Fruit fly (Drosophila melanogaster) whole organism, embryonic: Measurements from ENCODE around the gene CG31174.

Experiments used
- Adf1 ChIP-seq: fragments of 200-800 bp; sonication (Bioruptor generic); IDR thresholded peaks from 2 replicates; pipeline ENCODE4 v1.3.6; 2022; ENCODE audit warnings: missing biosample characterization, missing genetic modification characterization
- Antp ChIP-seq: fragments of 200-800 bp; sonication (Bioruptor generic); optimal IDR thresholded peaks from 3 replicates; lab custom pipeline; 2016; ENCODE audit warnings: missing biosample characterization, missing genetic modification characterization
- Bteb2 ChIP-seq: fragments of 200-800 bp; sonication (Bioruptor generic); optimal IDR thresholded peaks from 2 replicates; lab custom pipeline; 2016; ENCODE audit warnings: missing biosample characterization, missing genetic modification characterization
- CG10274 ChIP-seq: fragments of 200-800 bp; sonication (Bioruptor generic); optimal IDR thresholded peaks from 3 replicates; lab custom pipeline; 2017; ENCODE audit warnings: missing biosample characterization, mild to moderate bottlenecking, missing genetic modification characterization
- CG11696 ChIP-seq: fragments of 200-800 bp; sonication (Bioruptor generic); IDR thresholded peaks from 2 replicates; pipeline ENCODE4 v1.3.6; 2022; ENCODE audit warnings: missing biosample characterization, missing genetic modification characterization
- CG12299 ChIP-seq: fragments of 200-800 bp; sonication (Bioruptor generic); optimal IDR thresholded peaks from 2 replicates; lab custom pipeline; 2018; ENCODE audit warnings: missing biosample characterization, mild to moderate bottlenecking, missing genetic modification characterization
- CG12942 ChIP-seq: fragments of 200-800 bp; sonication (Bioruptor generic); optimal IDR thresholded peaks from 3 replicates; lab custom pipeline; 2016; ENCODE audit warnings: missing biosample characterization, missing genetic modification characterization
- CG14710 ChIP-seq: fragments of 200-800 bp; sonication (Bioruptor generic); optimal IDR thresholded peaks from 3 replicates; lab custom pipeline; 2019; ENCODE audit warnings: missing biosample characterization, mild to moderate bottlenecking, missing genetic modification characterization, moderate library complexity
- CG15269 ChIP-seq: fragments of 200-800 bp; sonication (Bioruptor generic); optimal IDR thresholded peaks from 2 replicates; lab custom pipeline; 2018; ENCODE audit warnings: missing biosample characterization, mild to moderate bottlenecking, missing genetic modification characterization, moderate library complexity
- CG18262 ChIP-seq: fragments of 200-800 bp; optimal IDR thresholded peaks from 3 replicates; lab custom pipeline; 2019; ENCODE audit warnings: missing biosample characterization, mild to moderate bottlenecking, missing genetic modification characterization, moderate library complexity
- CG2678 ChIP-seq: fragments of 200-800 bp; sonication (Bioruptor generic); optimal IDR thresholded peaks from 3 replicates; lab custom pipeline; 2019; ENCODE audit warnings: missing biosample characterization, mild to moderate bottlenecking, missing genetic modification characterization, moderate library complexity
- CG34224 ChIP-seq: fragments of 200-800 bp; sonication (Bioruptor generic); IDR thresholded peaks from 3 replicates; pipeline ENCODE4 v1.3.6; 2022; ENCODE audit warnings: missing biosample characterization, missing genetic modification characterization; ENCODE audit not compliant: partially characterized antibody
- CG5245 ChIP-seq: fragments of 200-800 bp; sonication (Bioruptor generic); optimal IDR thresholded peaks from 3 replicates; lab custom pipeline; 2016; ENCODE audit warnings: missing biosample characterization, missing genetic modification characterization
- CG6813 ChIP-seq: fragments of 200-800 bp; sonication (Bioruptor generic); optimal IDR thresholded peaks from 2 replicates; lab custom pipeline; 2017; ENCODE audit warnings: missing biosample characterization, missing genetic modification characterization, mild to moderate bottlenecking, moderate library complexity, missing genetic modification reagents
- CG7556 ChIP-seq: fragments of 200-800 bp; sonication (Bioruptor generic); optimal IDR thresholded peaks from 2 replicates; lab custom pipeline; 2017; ENCODE audit warnings: missing biosample characterization, mild to moderate bottlenecking, missing genetic modification characterization
- CG7839 ChIP-seq: fragments of 200-800 bp; sonication (Bioruptor generic); optimal IDR thresholded peaks from 3 replicates; lab custom pipeline; 2018; ENCODE audit warnings: missing biosample characterization, mild to moderate bottlenecking, missing genetic modification characterization, moderate library complexity
- CG8281 ChIP-seq: fragments of 200-800 bp; sonication (Bioruptor generic); optimal IDR thresholded peaks from 2 replicates; lab custom pipeline; 2018; ENCODE audit warnings: missing biosample characterization, mild to moderate bottlenecking, missing genetic modification characterization, moderate library complexity
- CG8765 ChIP-seq: fragments of 200-800 bp; sonication (Bioruptor generic); IDR thresholded peaks from 2 replicates; pipeline ENCODE4 v1.3.6; 2022; ENCODE audit warnings: missing biosample characterization, missing genetic modification characterization
- D19A ChIP-seq: fragments of 200-800 bp; optimal IDR thresholded peaks from 3 replicates; lab custom pipeline; 2019; ENCODE audit warnings: missing biosample characterization, mild to moderate bottlenecking, missing genetic modification characterization, moderate library complexity
- Dip2 ChIP-seq: fragments of 200-800 bp; sonication (Bioruptor generic); IDR thresholded peaks from 2 replicates; pipeline ENCODE4 v1.3.6; 2022; ENCODE audit warnings: missing biosample characterization, missing genetic modification characterization
- Ets65A ChIP-seq: fragments of 200-800 bp; sonication (Bioruptor generic); peaks from one replicate; lab custom pipeline; 2016; ENCODE audit warnings: missing biosample characterization, missing genetic modification characterization
- Fer1 ChIP-seq: fragments of 200-800 bp; sonication (Bioruptor generic); optimal IDR thresholded peaks from 2 replicates; lab custom pipeline; 2017; ENCODE audit warnings: missing biosample characterization, mild to moderate bottlenecking, missing genetic modification characterization
- HHEX ChIP-seq: fragments of 200-800 bp; sonication (Bioruptor generic); optimal IDR thresholded peaks from 3 replicates; lab custom pipeline; 2017; ENCODE audit warnings: missing biosample characterization, mild to moderate bottlenecking, missing genetic modification characterization, missing genetic modification reagents
- HLH4C ChIP-seq: fragments of 200-800 bp; sonication (Bioruptor generic); IDR thresholded peaks from 3 replicates; pipeline ENCODE4 v1.3.6; 2022; ENCODE audit warnings: missing biosample characterization, missing genetic modification characterization; ENCODE audit not compliant: partially characterized antibody
- Hr3 ChIP-seq: fragments of 200-800 bp; sonication (Bioruptor generic); optimal IDR thresholded peaks from 3 replicates; lab custom pipeline; 2016; ENCODE audit warnings: missing biosample characterization, missing genetic modification characterization
- MTF-1 ChIP-seq: fragments of 200-800 bp; sonication (Bioruptor generic); optimal IDR thresholded peaks from 2 replicates; lab custom pipeline; 2018; ENCODE audit warnings: missing biosample characterization, mild to moderate bottlenecking, missing genetic modification characterization, borderline replicate concordance
- Meics ChIP-seq: fragments of 200-800 bp; sonication (Bioruptor generic); optimal IDR thresholded peaks from 2 replicates; lab custom pipeline; 2017; ENCODE audit warnings: missing biosample characterization, mild to moderate bottlenecking, missing genetic modification characterization
- Spps ChIP-seq: fragments of 200-800 bp; sonication (Bioruptor generic); optimal IDR thresholded peaks from 2 replicates; lab custom pipeline; 2018; ENCODE audit warnings: missing biosample characterization, mild to moderate bottlenecking, missing genetic modification characterization
- Sry-δ ChIP-seq: fragments of 200-800 bp; sonication (Bioruptor generic); optimal IDR thresholded peaks from 2 replicates; lab custom pipeline; 2016; ENCODE audit warnings: missing biosample characterization, missing genetic modification characterization
- Ssrp ChIP-seq: fragments of 200-800 bp; sonication (Bioruptor generic); optimal IDR thresholded peaks from 2 replicates; lab custom pipeline; 2018; ENCODE audit warnings: missing biosample characterization, mild to moderate bottlenecking, missing genetic modification characterization, moderate library complexity
- YL-1 ChIP-seq: fragments of 200-800 bp; sonication (Bioruptor generic); optimal IDR thresholded peaks from 3 replicates; lab custom pipeline; 2017; ENCODE audit warnings: missing biosample characterization, mild to moderate bottlenecking, missing genetic modification characterization
- chif ChIP-seq, 2 experiments: fragments of 200-800 bp; sonication (Bioruptor generic); optimal IDR thresholded peaks; 3 replicates each; lab custom pipeline; 2016; ENCODE audit warnings: missing biosample characterization in 2 of 2, missing genetic modification characterization in 2 of 2
- da ChIP-seq: fragments of 200-800 bp; sonication (Bioruptor generic); optimal IDR thresholded peaks from 2 replicates; lab custom pipeline; 2016; ENCODE audit warnings: missing biosample characterization, missing genetic modification characterization
- ewg ChIP-seq: fragments of 200-800 bp; sonication (Bioruptor generic); optimal IDR thresholded peaks from 3 replicates; lab custom pipeline; 2017; ENCODE audit warnings: mild to moderate bottlenecking, missing biosample characterization, missing genetic modification reagents, missing genetic modification characterization
- fd102C ChIP-seq: fragments of 200-800 bp; sonication (Bioruptor generic); optimal IDR thresholded peaks from 2 replicates; lab custom pipeline; 2018; ENCODE audit warnings: missing biosample characterization, mild to moderate bottlenecking, missing genetic modification characterization, moderate library complexity
- fd3F ChIP-seq: fragments of 200-800 bp; sonication (Bioruptor generic); optimal IDR thresholded peaks from 2 replicates; lab custom pipeline; 2018; ENCODE audit warnings: missing biosample characterization, mild to moderate bottlenecking, missing genetic modification characterization, moderate library complexity
- hbn ChIP-seq: fragments of 200-800 bp; sonication (Bioruptor generic); IDR thresholded peaks from 2 replicates; pipeline ENCODE4 v1.3.6; 2022; ENCODE audit warnings: missing biosample characterization, missing genetic modification characterization; ENCODE audit not compliant: partially characterized antibody
- jumu ChIP-seq: fragments of 200-800 bp; sonication (Bioruptor generic); optimal IDR thresholded peaks from 3 replicates; lab custom pipeline; 2016; ENCODE audit warnings: missing biosample characterization, missing genetic modification characterization
- kay ChIP-seq: fragments of 200-800 bp; sonication (Bioruptor generic); optimal IDR thresholded peaks from 2 replicates; lab custom pipeline; 2016; ENCODE audit warnings: missing biosample characterization, missing genetic modification characterization
- ken ChIP-seq: fragments of 200-800 bp; sonication (Bioruptor generic); IDR thresholded peaks from 3 replicates; pipeline ENCODE4 v1.3.6; 2022; ENCODE audit warnings: missing biosample characterization, missing genetic modification characterization
- phol ChIP-seq: fragments of 200-800 bp; sonication (Bioruptor generic); optimal IDR thresholded peaks from 3 replicates; lab custom pipeline; 2018; ENCODE audit warnings: missing biosample characterization, mild to moderate bottlenecking, missing genetic modification characterization, moderate library complexity
- pum ChIP-seq: fragments of 200-800 bp; sonication (Bioruptor generic); optimal IDR thresholded peaks from 2 replicates; lab custom pipeline; 2016; ENCODE audit warnings: missing biosample characterization, missing genetic modification characterization
- salm ChIP-seq: fragments of 200-800 bp; sonication (Bioruptor generic); optimal IDR thresholded peaks from 2 replicates; lab custom pipeline; 2018; ENCODE audit warnings: missing biosample characterization, mild to moderate bottlenecking, missing genetic modification characterization
- schlank ChIP-seq: fragments of 200-800 bp; sonication (Bioruptor generic); optimal IDR thresholded peaks from 2 replicates; lab custom pipeline; 2018; ENCODE audit warnings: missing biosample characterization, mild to moderate bottlenecking, missing genetic modification characterization
- sima ChIP-seq: fragments of 200-800 bp; sonication (Bioruptor generic); optimal IDR thresholded peaks from 2 replicates; lab custom pipeline; 2016; ENCODE audit warnings: missing biosample characterization, missing genetic modification characterization
- vnd ChIP-seq: fragments of 200-800 bp; sonication (Bioruptor generic); IDR thresholded peaks from 3 replicates; pipeline ENCODE4 v1.3.6; 2022; ENCODE audit warnings: missing biosample characterization, missing genetic modification characterization; ENCODE audit not compliant: partially characterized antibody
- wek ChIP-seq: fragments of 200-800 bp; sonication (Bioruptor generic); optimal IDR thresholded peaks from 3 replicates; lab custom pipeline; 2018; ENCODE audit warnings: missing biosample characterization, mild to moderate bottlenecking, missing genetic modification characterization, moderate library complexity
- zfh2 ChIP-seq: fragments of 200-800 bp; sonication (Bioruptor generic); optimal IDR thresholded peaks from 2 replicates; lab custom pipeline; 2016; ENCODE audit warnings: missing biosample characterization, missing genetic modification characterization

Gene CG31174

dm6 chr3R:21853618-21854573 lies 15.4 kb downstream of the CG31174 start (continued):
- TF ChIP-seq MTF-1 (GFP tag; lab: Kevin White, UChicago), result peak; percentile 15
- no peak for TF ChIP-seq jumu (GFP tag; lab: Kevin White, UChicago)
- TF ChIP-seq pum (GFP tag; lab: Kevin White, UChicago), result no peak
- no peak for TF ChIP-seq D19A (tag; lab: Kevin White, UChicago)
- no peak for TF ChIP-seq CG14710
- TF ChIP-seq Meics, result no peak
- TF ChIP-seq Fer1 (GFP tag; lab: Kevin White, UChicago), result peak; percentile 15
- TF ChIP-seq da, result no peak
- TF ChIP-seq vnd, result peak; percentile 26; the same call in 1 of the 3 replicates
- TF ChIP-seq ken (GFP tag; lab: Robert Waterston, UW), result no peak
- TF ChIP-seq schlank (tag; lab: Kevin White, UChicago), result no peak
- TF ChIP-seq salm, result no peak
- peak; percentile 28; the same call in 1 of the 2 replicates for TF ChIP-seq hbn (GFP tag; lab: Robert Waterston, UW)
- no peak for TF ChIP-seq Sry-δ (GFP tag; lab: Kevin White, UChicago)
- TF ChIP-seq CG34224 (GFP tag; lab: Robert Waterston, UW), result peak; percentile 55; the same call in 1 of the 3 replicates
- TF ChIP-seq CG8765 (GFP tag; lab: Robert Waterston, UW), result no peak
- no peak for TF ChIP-seq Dip2 (GFP tag; lab: Robert Waterston, UW)
- peak; percentile 32 for TF ChIP-seq ewg (GFP tag; lab: Kevin White, UChicago)
- TF ChIP-seq CG5245 (GFP tag; lab: Kevin White, UChicago), result no peak
- TF ChIP-seq Adf1 (GFP tag; lab: Robert Waterston, UW), result peak; percentile 45; the same call in 1 of the 2 replicates
- no peak for TF ChIP-seq CG18262
- no peak for TF ChIP-seq fd3F (GFP tag; lab: Kevin White, UChicago)
- TF ChIP-seq CG7556 (GFP tag; lab: Kevin White, UChicago), result no peak
- no peak for TF ChIP-seq Ets65A (GFP tag; lab: Kevin White, UChicago)
- no peak for TF ChIP-seq CG7839
- TF ChIP-seq phol (tag; lab: Kevin White, UChicago), result no peak
- TF ChIP-seq sima (GFP tag; lab: Kevin White, UChicago), result no peak
- TF ChIP-seq fd102C (GFP tag; lab: Kevin White, UChicago), result no peak
- TF ChIP-seq YL-1 (GFP tag; lab: Kevin White, UChicago), result no peak
- TF ChIP-seq CG10274 (GFP tag; lab: Kevin White, UChicago), result no peak
- no peak for TF ChIP-seq CG12942 (GFP tag; lab: Kevin White, UChicago)
- no peak for TF ChIP-seq Bteb2 (GFP tag; lab: Kevin White, UChicago)
- TF ChIP-seq zfh2, result peak; percentile 32
- no peak for TF ChIP-seq CG15269 (tag; lab: Kevin White, UChicago)
- TF ChIP-seq kay (GFP tag; lab: Kevin White, UChicago), result no peak
- no peak for TF ChIP-seq Ssrp (tag; lab: Kevin White, UChicago)
- TF ChIP-seq HHEX (GFP tag; lab: Kevin White, UChicago), result no peak
- no peak for TF ChIP-seq chif (GFP tag; optimal IDR thresholded peaks at IDR 0.05; lab: Kevin White, UChicago)
- no peak for TF ChIP-seq Hr3 (GFP tag; lab: Kevin White, UChicago)
- TF ChIP-seq Spps (tag; lab: Kevin White, UChicago), result no peak
- TF ChIP-seq HLH4C, result no peak
- TF ChIP-seq CG8281 (tag; lab: Kevin White, UChicago), result no peak
- TF ChIP-seq CG12299 (tag; lab: Kevin White, UChicago), result no peak
- TF ChIP-seq Antp (GFP tag; lab: Kevin White, UChicago), result no peak
- TF ChIP-seq CG6813 (GFP tag; lab: Kevin White, UChicago), result peak; percentile 12
- TF ChIP-seq CG2678 (tag; lab: Kevin White, UChicago), result peak; percentile 6
- no peak for TF ChIP-seq wek
- TF ChIP-seq CG11696 (GFP tag; lab: Robert Waterston, UW), result no peak
